Worm (Caenorhabditis elegans): ENCODE results near the gene T12A7.9.

The T12A7.9 gene

ce11 chrIV:11793170-11793569, 37.4 kb upstream of the T12A7.9 start (continued):
- TF ChIP-seq daf-12 (tag; optimal IDR thresholded peaks at IDR 0.05), result no peak
- TF ChIP-seq tra-1 (GFP tag; IDR thresholded peaks at IDR 0.05), result no peak
- no peak for TF ChIP-seq nhr-6 (tag; optimal IDR thresholded peaks at IDR 0.05)
- TF ChIP-seq unc-130 (GFP tag; optimal IDR thresholded peaks at IDR 0.05), result no peak
- no peak for TF ChIP-seq rbr-2 (tag; optimal IDR thresholded peaks at IDR 0.05)
- no peak for TF ChIP-seq nhr-41 (GFP tag; IDR thresholded peaks at IDR 0.05)
- TF ChIP-seq duxl-1 (tag; optimal IDR thresholded peaks at IDR 0.05; ENCODE audit: poor library complexity), result no peak
- TF ChIP-seq nhr-42 (GFP tag; IDR thresholded peaks at IDR 0.05), result no peak
- TF ChIP-seq egl-43 (GFP tag; IDR thresholded peaks at IDR 0.05), result no peak
- TF ChIP-seq saeg-2 (GFP tag; IDR thresholded peaks at IDR 0.05), result no peak
- TF ChIP-seq aha-1 (tag), result peak; percentile 71
- no peak for TF ChIP-seq mdt-29 (GFP tag; IDR thresholded peaks at IDR 0.05)
- no peak for TF ChIP-seq nhr-76 (tag; optimal IDR thresholded peaks at IDR 0.05)
- no peak for TF ChIP-seq aly-2 (tag; optimal IDR thresholded peaks at IDR 0.05)
- TF ChIP-seq spr-1 (tag; optimal IDR thresholded peaks at IDR 0.05), result no peak
- no peak for TF ChIP-seq lin-39 (tag; optimal IDR thresholded peaks at IDR 0.05)
- no peak for TF ChIP-seq D1046.2 (GFP tag; IDR thresholded peaks at IDR 0.05)
- TF ChIP-seq nhr-102 (tag; optimal IDR thresholded peaks at IDR 0.05), result no peak
- TF ChIP-seq set-16 (GFP tag; IDR thresholded peaks at IDR 0.05), result peak; percentile 78
- no peak for TF ChIP-seq madf-9 (GFP tag; conservative IDR thresholded peaks at IDR 0.05)
- TF ChIP-seq fkh-10 (GFP tag; optimal IDR thresholded peaks at IDR 0.05), result no peak
- no peak for TF ChIP-seq nhr-28 (tag; optimal IDR thresholded peaks at IDR 0.05)
- no peak for TF ChIP-seq daf-8 (GFP tag; IDR thresholded peaks at IDR 0.05)
- no peak for TF ChIP-seq ceh-28 (tag; optimal IDR thresholded peaks at IDR 0.05)
- no peak for TF ChIP-seq cey-2 (tag; optimal IDR thresholded peaks at IDR 0.05; ENCODE audit: borderline replicate concordance, insufficient read depth)

DNA sequence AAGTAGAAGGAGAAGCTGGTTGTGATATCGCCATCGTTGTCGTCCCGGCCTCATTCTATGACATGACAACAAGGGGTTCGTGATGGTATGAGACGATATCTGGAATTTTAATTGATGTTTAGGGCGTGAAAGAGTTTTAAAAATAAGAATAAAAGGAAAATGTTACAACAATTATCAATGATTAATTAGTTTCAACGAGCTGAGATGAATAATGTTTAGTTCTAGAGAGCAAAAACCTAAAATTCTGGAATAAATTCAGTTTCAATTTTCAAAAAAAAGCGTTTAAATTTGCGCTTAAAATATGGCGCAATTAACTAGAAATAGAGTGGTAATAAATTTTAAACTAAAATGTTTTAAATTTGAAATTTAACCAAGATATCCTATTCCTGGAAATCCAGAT, 36.7 kb upstream of the T12A7.9 start, which contains the start of gene H01G02.3:
Gene H01G02.3, minus strand, starts transcription at position 101 of the 400 bp plus-strand sequence.
- TF ChIP-seq snpc-1.2 (GFP tag; IDR thresholded peaks at IDR 0.05) (no peak), unc-62 (GFP tag; optimal IDR thresholded peaks at IDR 0.05 in 1 of 2) (no peak), unc-62 (tag; optimal IDR thresholded peaks at IDR 0.05) (no peak), tag-97 (GFP tag; IDR thresholded peaks at IDR 0.05) (no peak), nhr-25 (tag; optimal IDR thresholded peaks at IDR 0.05; ENCODE audit: borderline replicate concordance, insufficient read depth) (no peak), hlh-11 (tag; optimal IDR thresholded peaks at IDR 0.05) (no peak), lsy-2 (tag; optimal IDR thresholded peaks at IDR 0.05) (no peak), egl-43 (GFP tag; IDR thresholded peaks at IDR 0.05) (no peak), D1046.2 (GFP tag; IDR thresholded peaks at IDR 0.05) (no peak), nhr-77 (tag; optimal IDR thresholded peaks at IDR 0.05) (no peak), vab-7 (GFP tag; IDR thresholded peaks at IDR 0.05) (no peak), daf-8 (GFP tag; IDR thresholded peaks at IDR 0.05) (no peak), tra-1 (GFP tag; IDR thresholded peaks at IDR 0.05) (no peak), ceh-62 (tag; optimal IDR thresholded peaks at IDR 0.05) (no peak), nhr-237 (tag; optimal IDR thresholded peaks at IDR 0.05) (no peak), ZK337.2 (GFP tag; IDR thresholded peaks at IDR 0.05) (no peak), duxl-1 (tag; optimal IDR thresholded peaks at IDR 0.05; ENCODE audit: poor library complexity) (no peak), ces-1 (GFP tag; optimal IDR thresholded peaks at IDR 0.05) (no peak)

DNA sequence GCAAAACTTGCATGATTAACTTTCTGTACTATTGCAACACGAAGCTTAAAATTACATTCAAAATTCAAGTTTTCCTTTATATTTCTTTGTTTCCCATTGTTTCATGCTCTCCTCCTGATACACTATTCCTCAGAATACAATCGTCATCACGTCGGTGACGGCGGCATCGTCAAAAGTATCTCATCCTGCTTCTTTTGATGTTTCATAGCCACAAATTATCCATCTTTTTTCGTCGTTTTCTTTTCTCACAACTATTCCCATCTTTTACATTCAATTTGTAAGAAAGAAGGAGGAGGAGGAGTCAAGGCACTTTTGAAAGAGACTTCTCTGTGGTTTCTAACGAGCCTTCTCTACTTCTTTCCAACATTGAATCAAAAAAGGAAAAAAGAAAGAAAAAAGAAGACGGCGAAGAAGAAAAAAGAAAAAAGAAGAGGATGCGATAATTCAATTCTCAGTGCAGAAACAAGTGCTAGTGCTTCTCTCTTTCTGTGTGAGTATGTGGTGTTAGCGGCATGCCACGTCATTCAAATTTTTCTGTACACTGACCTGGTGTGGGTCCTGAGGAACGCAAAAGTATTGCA, 32.7 kb upstream of the T12A7.9 start:
- TF ChIP-seq lsy-2 (tag; optimal IDR thresholded peaks at IDR 0.05), result peak in 1 of 2 experiments; percentile 23
- peak; percentile 82 for TF ChIP-seq ces-1 (GFP tag; optimal IDR thresholded peaks at IDR 0.05)
- TF ChIP-seq mdt-29 (GFP tag; IDR thresholded peaks at IDR 0.05), result no peak
- TF ChIP-seq unc-62 (GFP tag; optimal IDR thresholded peaks at IDR 0.05 in 1 of 2), result peak in 1 of 2 experiments; percentile 53
- TF ChIP-seq unc-62 (tag; optimal IDR thresholded peaks at IDR 0.05), result no peak
- peak; percentile 89 for TF ChIP-seq aha-1 (tag)
- no peak for TF ChIP-seq egl-27 (tag; optimal IDR thresholded peaks at IDR 0.05)
- no peak for TF ChIP-seq lin-13 (GFP tag; optimal IDR thresholded peaks at IDR 0.05)
- TF ChIP-seq vab-7 (GFP tag; IDR thresholded peaks at IDR 0.05), result no peak
- peak; percentile 19 for TF ChIP-seq mep-1 (tag; optimal IDR thresholded peaks at IDR 0.05)
- TF ChIP-seq lin-38 (GFP tag; IDR thresholded peaks at IDR 0.05), result no peak
- TF ChIP-seq daf-8 (GFP tag; IDR thresholded peaks at IDR 0.05), result no peak
- peak; percentile 83 for TF ChIP-seq fkh-10 (GFP tag; optimal IDR thresholded peaks at IDR 0.05)
- no peak for TF ChIP-seq Y75B8A.6 (GFP tag; IDR thresholded peaks at IDR 0.05)
